Worm (Caenorhabditis elegans) whole organism, mixed stage, embryonic: Measurements from ENCODE around the gene ain-1.

ENCODE experiments used
- ces-1 ChIP-seq: fragments of 150-350 bp; optimal IDR thresholded peaks from 2 replicates; lab custom pipeline; 2014; ENCODE audit warnings: missing biosample characterization, missing genetic modification reagents, missing genetic modification characterization
- cnd-1 ChIP-seq: fragments of 200-800 bp; sonication (Bioruptor generic); optimal IDR thresholded peaks from 2 replicates; lab custom pipeline; 2018; ENCODE audit warnings: mild to moderate bottlenecking, missing genetic modification characterization, missing compliant biosample characterization
- elt-3 ChIP-seq: fragments of 150-350 bp; optimal IDR thresholded peaks from 2 replicates; lab custom pipeline; 2014; ENCODE audit warnings: missing biosample characterization, missing genetic modification characterization
- lin-13 ChIP-seq: fragments of 150-350 bp; optimal IDR thresholded peaks from 2 replicates; lab custom pipeline; 2014; ENCODE audit warnings: missing biosample characterization, missing genetic modification characterization
- nhr-12 ChIP-seq: fragments of 150-350 bp; optimal IDR thresholded peaks from 2 replicates; lab custom pipeline; 2014; ENCODE audit warnings: missing biosample characterization, missing genetic modification characterization
- snpc-4 ChIP-seq: fragments of 150-350 bp; optimal IDR thresholded peaks from 2 replicates; lab custom pipeline; 2014; ENCODE audit warnings: missing biosample characterization, missing genetic modification characterization

- TF ChIP-seq ces-1 (GFP tag; lab: Kevin White, UChicago) (no peak), nhr-12 (tag; lab: Kevin White, UChicago) (no peak), cnd-1 (tag; lab: Kevin White, UChicago) (no peak), lin-13 (tag; lab: Kevin White, UChicago) (no peak), snpc-4 (tag; lab: Kevin White, UChicago) (no peak), elt-3 (tag; lab: Kevin White, UChicago) (no peak)
These were observed 6.1 kb upstream of the ain-1 start for ce11 chrX:16607128-16607527.
